Worm (Caenorhabditis elegans) whole organism, L4 larva: Measurements from ENCODE around the gene taf-7.1.

ENCODE experiments used
- F10B5.3 ChIP-seq: sonication (generic microtip); optimal IDR thresholded peaks from 2 replicates; lab custom pipeline; 2016; ENCODE audit warnings: mild to moderate bottlenecking, missing genetic modification characterization, missing compliant biosample characterization
- F26F4.8 ChIP-seq: fragments of 200-800 bp; sonication (Bioruptor generic); conservative IDR thresholded peaks from 2 replicates; pipeline ENCODE4 v1.3.6; 2022; ENCODE audit warnings: missing genetic modification characterization, missing compliant biosample characterization
- R02D3.7 ChIP-seq: fragments of 150-350 bp; sonication (generic microtip); optimal IDR thresholded peaks from 3 replicates; lab custom pipeline; 2014; ENCODE audit warnings: missing biosample characterization, missing genetic modification characterization
- T20F7.1 ChIP-seq: fragments of 200-800 bp; sonication (Bioruptor generic); optimal IDR thresholded peaks from 2 replicates; lab custom pipeline; 2018; ENCODE audit warnings: mild to moderate bottlenecking, missing genetic modification characterization, missing compliant biosample characterization
- T26A8.4 ChIP-seq: fragments of 200-800 bp; sonication (Bioruptor generic); IDR thresholded peaks from 2 replicates; pipeline ENCODE4 v1.3.6; 2022; ENCODE audit warnings: missing genetic modification characterization, missing compliant biosample characterization
- ZK337.2 ChIP-seq: fragments of 200-800 bp; sonication (Bioruptor generic); IDR thresholded peaks from 2 replicates; pipeline ENCODE4 v1.3.6; 2022; ENCODE audit warnings: missing genetic modification reagents, missing genetic modification characterization, missing compliant biosample characterization
- aha-1 ChIP-seq: fragments of 150-350 bp; peaks from one replicate; lab custom pipeline; 2014; ENCODE audit warnings: missing biosample characterization, missing genetic modification characterization
- arid-1 ChIP-seq: fragments of 200-800 bp; sonication (Bioruptor generic); conservative IDR thresholded peaks from 2 replicates; pipeline ENCODE4 v1.3.6; 2022; ENCODE audit warnings: missing genetic modification reagents, missing genetic modification characterization, missing compliant biosample characterization
- attf-4 ChIP-seq: sonication (generic microtip); optimal IDR thresholded peaks from 3 replicates; lab custom pipeline; 2017; ENCODE audit warnings: missing biosample characterization, missing genetic modification characterization
- ceh-20 ChIP-seq: fragments of 200-800 bp; sonication (Bioruptor generic); IDR thresholded peaks from 2 replicates; pipeline ENCODE4 v1.3.6; 2022; ENCODE audit warnings: missing genetic modification reagents, missing genetic modification characterization, missing compliant biosample characterization
- ceh-28 ChIP-seq: fragments of 150-350 bp; optimal IDR thresholded peaks from 2 replicates; lab custom pipeline; 2014; ENCODE audit warnings: missing biosample characterization, missing genetic modification reagents, missing genetic modification characterization
- ceh-32 ChIP-seq: sonication (generic microtip); optimal IDR thresholded peaks from 2 replicates; lab custom pipeline; 2016; ENCODE audit warnings: mild to moderate bottlenecking, missing genetic modification characterization, missing compliant biosample characterization; ENCODE audit not compliant: poor library complexity
- ceh-44 ChIP-seq: fragments of 200-800 bp; sonication (Bioruptor generic); IDR thresholded peaks from 2 replicates; pipeline ENCODE4 v1.3.6; 2022; ENCODE audit warnings: missing genetic modification reagents, missing genetic modification characterization, missing compliant biosample characterization
- ceh-62 ChIP-seq: sonication (generic microtip); optimal IDR thresholded peaks from 2 replicates; lab custom pipeline; 2017; ENCODE audit warnings: missing biosample characterization, missing genetic modification characterization
- ces-1 ChIP-seq: fragments of 150-350 bp; sonication (generic microtip); optimal IDR thresholded peaks from 4 replicates; lab custom pipeline; 2014; ENCODE audit warnings: missing biosample characterization, missing genetic modification reagents, missing genetic modification characterization
- ctbp-1 ChIP-seq: fragments of 200-800 bp; sonication (Bioruptor generic); IDR thresholded peaks from 2 replicates; pipeline ENCODE4 v1.3.6; 2022; ENCODE audit warnings: missing genetic modification reagents, missing genetic modification characterization, missing compliant biosample characterization
- daf-12 ChIP-seq: fragments of 150-350 bp; optimal IDR thresholded peaks from 2 replicates; lab custom pipeline; 2014; ENCODE audit warnings: missing biosample characterization, missing genetic modification reagents, missing genetic modification characterization
- daf-16 ChIP-seq, 3 experiments: sonication (generic microtip); optimal IDR thresholded peaks; 2 replicates each; lab custom pipeline; 2016 to 2017; ENCODE audit warnings: missing genetic modification characterization in 3 of 3, missing genetic modification reagents in 3 of 3, mild to moderate bottlenecking in 2 of 3, missing compliant biosample characterization in 2 of 3, missing biosample characterization in 1 of 3, moderate library complexity in 1 of 3
- daf-8 ChIP-seq: fragments of 200-800 bp; sonication (Bioruptor generic); IDR thresholded peaks from 2 replicates; pipeline ENCODE4 v1.3.6; 2022; ENCODE audit warnings: missing genetic modification characterization, missing compliant biosample characterization
- dmd-9 ChIP-seq: fragments of 200-800 bp; sonication (Bioruptor generic); IDR thresholded peaks from 2 replicates; pipeline ENCODE4 v1.3.6; 2022; ENCODE audit warnings: missing genetic modification reagents, missing genetic modification characterization, missing compliant biosample characterization
- dpl-1 ChIP-seq: fragments of 150-350 bp; optimal IDR thresholded peaks from 2 replicates; lab custom pipeline; 2014; ENCODE audit warnings: missing biosample characterization, missing genetic modification reagents, missing genetic modification characterization
- dve-1 ChIP-seq: sonication (generic microtip); optimal IDR thresholded peaks from 2 replicates; lab custom pipeline; 2017; ENCODE audit warnings: antibody characterized with exemption, mild to moderate bottlenecking, missing genetic modification characterization, missing compliant biosample characterization; ENCODE audit not compliant: insufficient read depth
- egl-43 ChIP-seq: fragments of 200-800 bp; sonication (Bioruptor generic); IDR thresholded peaks from 2 replicates; pipeline ENCODE4 v1.3.6; 2022; ENCODE audit warnings: missing genetic modification reagents, missing genetic modification characterization, missing compliant biosample characterization
- fos-1 ChIP-seq: fragments of 150-350 bp; optimal IDR thresholded peaks from 2 replicates; lab custom pipeline; 2014; ENCODE audit warnings: missing biosample characterization, missing genetic modification characterization
- hif-1 ChIP-seq, 2 experiments: sonication (generic microtip); optimal IDR thresholded peaks; 2 replicates each; lab custom pipeline; 2016 to 2017; ENCODE audit warnings: missing compliant biosample characterization in 2 of 2, missing genetic modification characterization in 2 of 2, missing genetic modification reagents in 2 of 2, missing genotype in 2 of 2, mild to moderate bottlenecking in 1 of 2
- hlh-11 ChIP-seq: fragments of 200-800 bp; sonication (Bioruptor generic); optimal IDR thresholded peaks from 2 replicates; lab custom pipeline; 2018; ENCODE audit warnings: mild to moderate bottlenecking, missing genetic modification characterization, missing compliant biosample characterization
- jun-1 ChIP-seq: fragments of 150-350 bp; optimal IDR thresholded peaks from 2 replicates; lab custom pipeline; 2014; ENCODE audit warnings: missing biosample characterization, missing genetic modification reagents, missing genetic modification characterization
- lin-13 ChIP-seq: fragments of 150-350 bp; optimal IDR thresholded peaks from 2 replicates; lab custom pipeline; 2014; ENCODE audit warnings: missing biosample characterization, missing genetic modification reagents, missing genetic modification characterization
- lin-15B ChIP-seq: fragments of 150-350 bp; sonication (generic microtip); optimal IDR thresholded peaks from 3 replicates; lab custom pipeline; 2014; ENCODE audit warnings: missing biosample characterization, missing genetic modification characterization
- lir-3 ChIP-seq: sonication (generic microtip); optimal IDR thresholded peaks from 2 replicates; lab custom pipeline; 2016; ENCODE audit warnings: mild to moderate bottlenecking, missing genetic modification characterization, missing compliant biosample characterization
- mdl-1 ChIP-seq, 2 experiments: fragments of 150-350 bp in 1 of 2; sonication (generic microtip) in 1 of 2; optimal IDR thresholded peaks; 2 replicates each; lab custom pipeline; 2014 to 2017; ENCODE audit warnings: missing biosample characterization in 2 of 2, missing genetic modification characterization in 2 of 2
- mep-1 ChIP-seq: fragments of 150-350 bp; sonication (generic microtip); optimal IDR thresholded peaks from 3 replicates; lab custom pipeline; 2014; ENCODE audit warnings: missing biosample characterization, missing genetic modification characterization
- mxl-3 ChIP-seq: fragments of 200-800 bp; sonication (Bioruptor generic); optimal IDR thresholded peaks from 2 replicates; lab custom pipeline; 2018; ENCODE audit warnings: mild to moderate bottlenecking, missing genetic modification characterization, missing compliant biosample characterization
- nhr-25 ChIP-seq: sonication (generic microtip); optimal IDR thresholded peaks from 2 replicates; lab custom pipeline; 2017; ENCODE audit warnings: missing genetic modification characterization, mild to moderate bottlenecking, missing compliant biosample characterization, antibody characterized with exemption, moderate library complexity, borderline replicate concordance; ENCODE audit not compliant: insufficient read depth
- nhr-28 ChIP-seq: fragments of 150-350 bp; optimal IDR thresholded peaks from 2 replicates; lab custom pipeline; 2014; ENCODE audit warnings: missing biosample characterization, missing genetic modification characterization
- nhr-6 ChIP-seq: fragments of 150-350 bp; optimal IDR thresholded peaks from 2 replicates; lab custom pipeline; 2014; ENCODE audit warnings: missing biosample characterization, missing genetic modification characterization
- php-3 ChIP-seq: fragments of 200-800 bp; sonication (Bioruptor generic); IDR thresholded peaks from 2 replicates; pipeline ENCODE4 v1.3.6; 2022; ENCODE audit warnings: missing genetic modification reagents, missing genetic modification characterization, missing compliant biosample characterization
- rbr-2 ChIP-seq: sonication (generic microtip); optimal IDR thresholded peaks from 2 replicates; lab custom pipeline; 2016; ENCODE audit warnings: missing genotype, missing genetic modification characterization, missing compliant biosample characterization
- saeg-2 ChIP-seq: fragments of 200-800 bp; sonication (Bioruptor generic); IDR thresholded peaks from 2 replicates; pipeline ENCODE4 v1.3.6; 2022; ENCODE audit warnings: missing genetic modification reagents, missing genetic modification characterization, missing compliant biosample characterization
- set-16 ChIP-seq: fragments of 200-800 bp; sonication (Bioruptor generic); IDR thresholded peaks from 2 replicates; pipeline ENCODE4 v1.3.6; 2022; ENCODE audit warnings: missing genetic modification reagents, missing genetic modification characterization, missing compliant biosample characterization
- skn-1 ChIP-seq: fragments of 150-350 bp; optimal IDR thresholded peaks from 2 replicates; lab custom pipeline; 2014; ENCODE audit warnings: missing biosample characterization, missing genetic modification characterization
- snpc-4 ChIP-seq: fragments of 150-350 bp; optimal IDR thresholded peaks from 2 replicates; lab custom pipeline; 2014; ENCODE audit warnings: missing biosample characterization, missing genetic modification characterization
- spr-1 ChIP-seq: sonication (generic microtip); optimal IDR thresholded peaks from 2 replicates; lab custom pipeline; 2016; ENCODE audit warnings: mild to moderate bottlenecking, missing genetic modification characterization, missing compliant biosample characterization
- tag-97 ChIP-seq: fragments of 200-800 bp; sonication (Bioruptor generic); IDR thresholded peaks from 2 replicates; pipeline ENCODE4 v1.3.6; 2022; ENCODE audit warnings: missing genetic modification characterization, missing compliant biosample characterization
- tra-1 ChIP-seq: fragments of 200-800 bp; sonication (Bioruptor generic); IDR thresholded peaks from 2 replicates; pipeline ENCODE4 v1.3.6; 2022; ENCODE audit warnings: missing genetic modification reagents, missing genetic modification characterization, missing compliant biosample characterization
- unc-130 ChIP-seq: sonication (generic microtip); optimal IDR thresholded peaks from 2 replicates; lab custom pipeline; 2016; ENCODE audit warnings: missing genetic modification reagents, missing genetic modification characterization, missing compliant biosample characterization
- unc-62 ChIP-seq, 3 experiments: fragments of 150-350 bp in 1 of 3; sonication (generic microtip); optimal IDR thresholded peaks in 2 of 3; peaks in 1 of 3; 1 replicate in 1 of 3; 2 replicates in 2 of 3; lab custom pipeline; 2014 to 2017; ENCODE audit warnings: missing biosample characterization in 3 of 3, missing genetic modification characterization in 3 of 3, missing genetic modification reagents in 3 of 3, missing genotype in 1 of 3
- zfp-3 ChIP-seq: fragments of 200-800 bp; sonication (Bioruptor generic); conservative IDR thresholded peaks from 2 replicates; pipeline ENCODE4 v1.3.6; 2022; ENCODE audit warnings: missing genetic modification reagents, missing genetic modification characterization, missing compliant biosample characterization
- zip-11 ChIP-seq: fragments of 200-800 bp; sonication (Bioruptor generic); IDR thresholded peaks from 2 replicates; pipeline ENCODE4 v1.3.6; 2022; ENCODE audit warnings: missing genetic modification characterization, missing compliant biosample characterization
- zip-2 ChIP-seq: fragments of 150-350 bp; optimal IDR thresholded peaks from 2 replicates; lab custom pipeline; 2014; ENCODE audit warnings: missing biosample characterization, missing genetic modification characterization
- ztf-7 ChIP-seq: fragments of 150-350 bp; optimal IDR thresholded peaks from 2 replicates; lab custom pipeline; 2014; ENCODE audit warnings: missing biosample characterization, missing genetic modification characterization

Gene taf-7.1

DNA sequence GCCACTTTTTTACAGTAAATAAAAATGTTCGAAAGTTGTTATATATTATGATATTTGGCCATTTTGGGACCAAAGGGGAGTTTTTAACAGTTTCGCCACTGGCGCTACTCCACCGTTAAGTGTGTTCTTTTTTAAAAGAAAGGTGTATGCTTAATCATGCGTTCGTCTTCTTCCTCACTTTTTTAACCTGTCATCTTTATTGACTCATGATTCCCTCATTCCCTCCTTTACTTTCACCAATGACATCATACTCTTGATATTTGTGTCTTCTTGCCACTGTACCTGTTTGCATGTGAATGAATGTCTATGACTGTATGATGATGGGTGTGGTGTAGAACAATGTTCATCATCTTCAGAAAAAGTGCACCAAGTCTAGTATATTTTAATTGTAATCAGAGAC is 46.7 kb downstream of the taf-7.1 start:
- TF ChIP-seq mdl-1 (tag; optimal IDR thresholded peaks at IDR 0.05; lab: Kevin White, UChicago): no peak
- TF ChIP-seq set-16: no peak
- no peak for TF ChIP-seq T26A8.4 (GFP tag; lab: Robert Waterston, UW)
- peak; percentile 35 for TF ChIP-seq aha-1 (tag; lab: Kevin White, UChicago)
- TF ChIP-seq egl-43 (GFP tag; lab: Robert Waterston, UW): no peak
- no peak for TF ChIP-seq jun-1
- TF ChIP-seq hif-1 (tag; optimal IDR thresholded peaks at IDR 0.05; lab: Kevin White, UChicago): no peak
- TF ChIP-seq mxl-3 (GFP tag; lab: Kevin White, UChicago): no peak
- TF ChIP-seq zip-11: no peak
- no peak for TF ChIP-seq F10B5.3 (tag; lab: Kevin White, UChicago)
- 0 out of 2 replicates have a peak, but pooled peaks have one; percentile 13 for TF ChIP-seq php-3 (GFP tag; lab: Robert Waterston, UW)
- TF ChIP-seq ZK337.2 (GFP tag; lab: Robert Waterston, UW): no peak
- TF ChIP-seq nhr-28 (tag; lab: Kevin White, UChicago): peak; percentile 68
- peak; percentile 63; the same call in 1 of the 2 replicates for TF ChIP-seq tra-1
- no peak for TF ChIP-seq skn-1
- TF ChIP-seq nhr-25: no peak
- no peak for TF ChIP-seq R02D3.7 (tag; lab: Kevin White, UChicago)
- TF ChIP-seq ztf-7 (tag; lab: Kevin White, UChicago): no peak
- peak; percentile 36 for TF ChIP-seq nhr-6
- no peak for TF ChIP-seq lir-3 (tag; lab: Kevin White, UChicago)
- no peak for TF ChIP-seq snpc-4 (tag; lab: Kevin White, UChicago)
- no peak for TF ChIP-seq lin-13
- TF ChIP-seq dve-1 (tag; lab: Kevin White, UChicago): peak; percentile 61
- no peak for TF ChIP-seq tag-97 (GFP tag; lab: Robert Waterston, UW)
- peak in 1 of 2 experiments; percentile 94 for TF ChIP-seq unc-62 (GFP tag; optimal IDR thresholded peaks at IDR 0.05 in 1 of 2; lab: Kevin White, UChicago)
- TF ChIP-seq unc-62 (tag; optimal IDR thresholded peaks at IDR 0.05; lab: Kevin White, UChicago): no peak
- no peak for TF ChIP-seq saeg-2 (GFP tag; lab: Robert Waterston, UW)
- no peak for TF ChIP-seq daf-12 (tag; lab: Kevin White, UChicago)
- no peak for TF ChIP-seq ceh-28 (tag; lab: Kevin White, UChicago)
- no peak for TF ChIP-seq zfp-3
- TF ChIP-seq zip-2 (tag; lab: Kevin White, UChicago): no peak
- TF ChIP-seq dpl-1 (GFP tag; lab: Kevin White, UChicago): no peak
- no peak for TF ChIP-seq attf-4 (tag; lab: Kevin White, UChicago)
- no peak for TF ChIP-seq F26F4.8
- TF ChIP-seq daf-16 (GFP tag; optimal IDR thresholded peaks at IDR 0.05; lab: Kevin White, UChicago): no peak
- TF ChIP-seq daf-16 (tag; optimal IDR thresholded peaks at IDR 0.05; lab: Kevin White, UChicago): peak; percentile 43
- TF ChIP-seq ceh-32 (tag; lab: Kevin White, UChicago): no peak
- no peak for TF ChIP-seq spr-1 (tag; lab: Kevin White, UChicago)
- TF ChIP-seq mep-1 (tag; lab: Kevin White, UChicago): peak; percentile 36
- TF ChIP-seq arid-1 (GFP tag; lab: Robert Waterston, UW): no peak
- no peak for TF ChIP-seq unc-130 (GFP tag; lab: Kevin White, UChicago)
- TF ChIP-seq dmd-9 (GFP tag; lab: Robert Waterston, UW): no peak
- no peak for TF ChIP-seq fos-1
- no peak for TF ChIP-seq lin-15B
- no peak for TF ChIP-seq ceh-44 (GFP tag; lab: Robert Waterston, UW)
- no peak for TF ChIP-seq ces-1 (GFP tag; lab: Kevin White, UChicago)
- TF ChIP-seq ctbp-1 (GFP tag; lab: Robert Waterston, UW): no peak
- no peak for TF ChIP-seq daf-8 (GFP tag; lab: Robert Waterston, UW)
- TF ChIP-seq T20F7.1 (GFP tag; lab: Kevin White, UChicago): peak; percentile 51
- peak; percentile 74 for TF ChIP-seq hlh-11
- TF ChIP-seq ceh-62 (tag; lab: Kevin White, UChicago): no peak
- peak; percentile 4 for TF ChIP-seq rbr-2 (tag; lab: Kevin White, UChicago)
- no peak for TF ChIP-seq ceh-20 (GFP tag; lab: Robert Waterston, UW)
